Fruit fly (Drosophila melanogaster): ENCODE results near the gene CG7778.

DNA sequence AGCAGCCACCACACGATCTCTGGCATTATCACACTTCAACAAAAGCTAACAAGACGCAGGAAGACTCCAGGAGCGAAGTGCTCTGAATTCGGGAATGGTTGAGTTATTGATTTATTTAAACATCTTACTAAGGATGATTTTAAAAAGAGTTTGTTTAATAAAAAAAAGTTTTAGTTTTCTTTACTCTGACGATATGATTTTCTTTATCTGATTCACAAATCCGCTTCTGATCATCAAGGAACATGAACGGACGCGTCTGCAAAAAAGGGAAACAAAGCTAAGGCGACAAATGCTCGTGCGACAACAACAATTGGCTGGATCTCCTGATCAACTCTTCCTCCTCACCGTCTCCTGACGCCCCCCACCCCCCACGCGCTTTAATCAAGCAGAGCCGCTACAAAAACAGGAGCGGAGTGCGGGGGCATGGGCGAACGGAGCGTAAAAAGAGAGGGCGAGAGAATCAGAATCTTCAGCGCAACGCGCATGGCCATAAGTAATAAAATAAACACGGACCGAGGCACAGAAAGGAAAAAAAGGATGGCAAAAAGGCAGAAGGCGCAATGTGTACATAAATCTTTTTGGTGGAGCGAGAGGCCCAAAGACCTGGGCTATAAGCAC is 47.1 kb upstream of the CG7778 start:
- TF ChIP-seq CG15336 (GFP tag; IDR thresholded peaks at IDR 0.05) (peak; percentile 58), OdsH (GFP tag; optimal IDR thresholded peaks at IDR 0.05) (peak; percentile 80), dac (GFP tag; optimal IDR thresholded peaks at IDR 0.05) (no peak), CG1621 (tag; optimal IDR thresholded peaks at IDR 0.05) (peak; percentile 74), Blimp-1 (GFP tag; optimal IDR thresholded peaks at IDR 0.05) (peak; percentile 76), topi (GFP tag; optimal IDR thresholded peaks at IDR 0.05) (peak; percentile 94), Gug (GFP tag; IDR thresholded peaks at IDR 0.05) (peak; percentile 54; the same call in 1 of the 2 replicates), CG8119 (GFP tag; IDR thresholded peaks at IDR 0.05) (peak; percentile 72), acj6 (GFP tag; optimal IDR thresholded peaks at IDR 0.05) (peak; percentile 65), CG6808 (GFP tag; optimal IDR thresholded peaks at IDR 0.05) (peak; percentile 95), CG11294 (GFP tag; IDR thresholded peaks at IDR 0.05) (0 out of 2 replicates have a peak, but pooled peaks have one; percentile 35), Ets96B (tag; optimal IDR thresholded peaks at IDR 0.05) (peak; percentile 82), cyc (GFP tag; optimal IDR thresholded peaks at IDR 0.05) (peak; percentile 91)

All from whole organism, prepupa.